Worm (Caenorhabditis elegans) whole organism, L1 larva: ENCODE measurements around the gene nspb-12.
A peak's percentile ranks its signal among the peaks of the same experiment; 100 is the strongest.

Experiments
- ceh-82 ChIP-seq, 3 experiments: fragments of 150-350 bp in 1 of 3; sonication (generic microtip) in 2 of 3; optimal IDR thresholded peaks; 2 replicates each; lab custom pipeline; 2014 to 2017; ENCODE audit warnings: missing biosample characterization in 3 of 3, missing genetic modification characterization in 3 of 3
- ces-1 ChIP-seq: fragments of 150-350 bp; optimal IDR thresholded peaks from 2 replicates; lab custom pipeline; 2014; ENCODE audit warnings: missing biosample characterization, missing genetic modification reagents, missing genetic modification characterization
- fkh-8 ChIP-seq: sonication (generic microtip); optimal IDR thresholded peaks from 2 replicates; lab custom pipeline; 2016; ENCODE audit warnings: mild to moderate bottlenecking, missing genetic modification characterization, missing compliant biosample characterization
- lin-39 ChIP-seq: fragments of 150-350 bp; optimal IDR thresholded peaks from 2 replicates; lab custom pipeline; 2014; ENCODE audit warnings: missing biosample characterization, missing genetic modification reagents, missing genetic modification characterization
- mep-1 ChIP-seq: fragments of 150-350 bp; optimal IDR thresholded peaks from 2 replicates; lab custom pipeline; 2014; ENCODE audit warnings: missing biosample characterization, missing genetic modification characterization
- snpc-4 ChIP-seq: fragments of 150-350 bp; optimal IDR thresholded peaks from 2 replicates; lab custom pipeline; 2014; ENCODE audit warnings: missing biosample characterization, missing genetic modification characterization
- tbx-2 ChIP-seq: sonication (generic microtip); optimal IDR thresholded peaks from 2 replicates; lab custom pipeline; 2016; ENCODE audit warnings: missing genetic modification characterization, missing compliant biosample characterization
- ztf-11 ChIP-seq, 2 experiments: sonication (generic microtip); optimal IDR thresholded peaks; 2 replicates each; lab custom pipeline; 2016 to 2017; ENCODE audit warnings: missing genetic modification characterization in 2 of 2, missing biosample characterization in 1 of 2, missing compliant biosample characterization in 1 of 2

DNA sequence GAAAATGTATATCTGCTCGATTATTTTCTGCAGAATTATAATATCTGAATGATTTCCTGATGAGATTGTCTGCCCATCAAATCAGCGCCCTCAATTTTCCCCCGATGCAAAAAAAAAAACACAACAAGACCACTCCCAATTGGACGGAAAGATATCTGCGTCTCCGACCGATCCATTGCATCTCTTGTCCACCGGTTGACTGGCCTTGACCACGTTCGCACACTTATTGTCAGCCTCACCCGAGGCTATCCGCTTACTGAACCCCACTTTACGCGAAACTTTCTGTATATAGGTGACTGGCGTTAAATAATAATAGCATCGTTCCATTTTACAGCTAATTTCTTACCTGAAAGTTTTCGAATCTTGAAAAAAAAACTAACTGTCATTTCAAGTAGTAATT, 25.8 kb upstream of the nspb-12 start:
- no peak for TF ChIP-seq ceh-82 (tag; optimal IDR thresholded peaks at IDR 0.05; lab: Kevin White, UChicago)
- TF ChIP-seq mep-1 (tag; lab: Kevin White, UChicago) = peak; percentile 53
- no peak for TF ChIP-seq lin-39 (tag; lab: Kevin White, UChicago)
- no peak for TF ChIP-seq ztf-11 (tag; optimal IDR thresholded peaks at IDR 0.05; lab: Kevin White, UChicago)
- TF ChIP-seq ces-1 = no peak
- no peak for TF ChIP-seq fkh-8 (tag; lab: Kevin White, UChicago)
- TF ChIP-seq snpc-4 (tag; lab: Kevin White, UChicago) = no peak
- no peak for TF ChIP-seq tbx-2 (tag; lab: Kevin White, UChicago)
